Worm (Caenorhabditis elegans) whole organism, L4/young adult: Measurements from ENCODE around the gene mrpl-36.

Source experiments
- dao-5 ChIP-seq: sonication (generic microtip); optimal IDR thresholded peaks from 2 replicates; lab custom pipeline; 2016; ENCODE audit warnings: missing genotype, missing genetic modification characterization, moderate library complexity, missing compliant biosample characterization
- him-1 ChIP-seq: sonication (generic microtip); optimal IDR thresholded peaks from 2 replicates; lab custom pipeline; 2016; ENCODE audit warnings: missing genotype, missing genetic modification reagents, missing genetic modification characterization, missing compliant biosample characterization

- TF ChIP-seq dao-5 (tag; lab: Kevin White, UChicago) (no peak), him-1 (tag; lab: Kevin White, UChicago) (no peak)
Measured at ce11 chrIII:9878828-9879227, 30.9 kb upstream of the mrpl-36 start, which contains the start of gene ZK757.2.
